Worm (Caenorhabditis elegans) whole organism, early embryonic: Measurements from ENCODE around the gene Y50D4A.5.

Experiments
- B0310.2 ChIP-seq: sonication (generic microtip); optimal IDR thresholded peaks from 2 replicates; lab custom pipeline; 2016; ENCODE audit warnings: mild to moderate bottlenecking, missing genetic modification characterization, missing compliant biosample characterization
- F13C5.2 ChIP-seq: sonication (generic microtip); optimal IDR thresholded peaks from 2 replicates; lab custom pipeline; 2017; ENCODE audit warnings: mild to moderate bottlenecking, missing genetic modification characterization, inconsistent platforms, missing compliant biosample characterization
- aly-1 ChIP-seq: sonication (generic microtip); optimal IDR thresholded peaks from 2 replicates; lab custom pipeline; 2016; ENCODE audit warnings: missing genetic modification characterization, missing compliant biosample characterization
- ama-1 ChIP-seq: fragments of 150-350 bp; optimal IDR thresholded peaks from 2 replicates; lab custom pipeline; 2014
- ceh-13 ChIP-seq: fragments of 200-800 bp; sonication (Bioruptor generic); optimal IDR thresholded peaks from 2 replicates; lab custom pipeline; 2018; ENCODE audit warnings: mild to moderate bottlenecking, missing genetic modification characterization, missing compliant biosample characterization
- ceh-36 ChIP-seq: sonication (generic microtip); optimal IDR thresholded peaks from 2 replicates; lab custom pipeline; 2016; ENCODE audit warnings: missing genetic modification characterization, inconsistent platforms, missing compliant biosample characterization
- ets-7 ChIP-seq: sonication (generic microtip); optimal IDR thresholded peaks from 2 replicates; lab custom pipeline; 2016; ENCODE audit warnings: missing genotype, missing genetic modification characterization, missing compliant biosample characterization
- flt-1 ChIP-seq: fragments of 200-800 bp; sonication (Bioruptor generic); IDR thresholded peaks from 2 replicates; pipeline ENCODE4 v1.3.6; 2022; ENCODE audit warnings: missing genetic modification characterization, missing compliant biosample characterization
- hmbx-1 ChIP-seq: sonication (generic microtip); optimal IDR thresholded peaks from 2 replicates; lab custom pipeline; 2016; ENCODE audit warnings: mild to moderate bottlenecking, missing genetic modification characterization, missing compliant biosample characterization
- hmg-4 ChIP-seq: fragments of 200-800 bp; sonication (Bioruptor generic); optimal IDR thresholded peaks from 2 replicates; lab custom pipeline; 2018; ENCODE audit warnings: mild to moderate bottlenecking, missing genetic modification characterization, missing compliant biosample characterization
- hnd-1 ChIP-seq: sonication (generic microtip); optimal IDR thresholded peaks from 2 replicates; lab custom pipeline; 2016; ENCODE audit warnings: missing genetic modification characterization, missing compliant biosample characterization
- scrt-1 ChIP-seq: fragments of 200-800 bp; sonication (Bioruptor generic); IDR thresholded peaks from 2 replicates; pipeline ENCODE4 v1.3.6; 2022; ENCODE audit warnings: missing genetic modification characterization, missing compliant biosample characterization
- sea-1 ChIP-seq: fragments of 200-800 bp; sonication (Bioruptor generic); conservative IDR thresholded peaks from 2 replicates; pipeline ENCODE4 v1.3.6; 2022; ENCODE audit warnings: missing genetic modification characterization, missing compliant biosample characterization
- tbx-11 ChIP-seq: fragments of 200-800 bp; sonication (Bioruptor generic); IDR thresholded peaks from 2 replicates; pipeline ENCODE4 v1.3.6; 2022; ENCODE audit warnings: missing genetic modification characterization, missing compliant biosample characterization
- tra-4 ChIP-seq: sonication (generic microtip); optimal IDR thresholded peaks from 2 replicates; lab custom pipeline; 2017; ENCODE audit warnings: missing genetic modification characterization, missing compliant biosample characterization

Gene Y50D4A.5

DNA sequence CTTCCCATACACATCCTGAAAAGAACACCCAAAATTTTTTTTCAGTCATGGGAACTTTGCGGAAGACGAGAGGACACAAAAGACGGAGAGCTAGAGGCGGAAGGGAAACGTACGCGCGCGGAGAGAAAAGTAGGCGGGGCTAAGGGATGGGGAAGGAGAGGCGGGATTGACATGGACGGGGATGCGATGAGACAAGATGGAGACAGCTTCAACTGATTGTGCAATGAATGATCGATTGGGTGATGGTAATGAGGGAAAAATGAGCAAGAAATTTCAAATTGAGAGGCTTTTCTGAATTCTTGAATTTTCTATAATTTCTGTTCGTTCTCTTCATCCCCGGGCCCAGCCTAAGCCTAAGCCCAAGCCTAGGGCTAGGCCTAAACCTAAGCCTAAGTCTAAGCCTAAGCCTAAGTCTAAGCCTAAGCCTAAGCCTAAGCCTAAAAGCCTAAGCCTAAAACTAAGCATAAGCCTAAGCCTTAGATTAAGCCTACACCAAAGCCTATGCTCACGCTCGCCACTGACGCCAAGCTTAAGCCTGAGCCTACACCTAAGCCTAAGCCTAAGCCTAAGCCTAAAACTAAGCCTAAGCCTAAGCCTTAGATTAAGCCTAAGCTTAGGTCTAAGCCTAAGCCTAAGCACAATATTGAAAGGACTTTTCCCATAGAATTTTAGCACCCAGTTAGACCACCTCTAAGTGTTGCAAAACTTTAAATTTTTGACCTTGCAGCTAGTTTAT, 29.4 kb downstream of the Y50D4A.5 start:
- TF ChIP-seq ets-7 (tag; lab: Kevin White, UChicago) (no peak), ceh-36 (tag; lab: Kevin White, UChicago) (peak; percentile 90)

DNA sequence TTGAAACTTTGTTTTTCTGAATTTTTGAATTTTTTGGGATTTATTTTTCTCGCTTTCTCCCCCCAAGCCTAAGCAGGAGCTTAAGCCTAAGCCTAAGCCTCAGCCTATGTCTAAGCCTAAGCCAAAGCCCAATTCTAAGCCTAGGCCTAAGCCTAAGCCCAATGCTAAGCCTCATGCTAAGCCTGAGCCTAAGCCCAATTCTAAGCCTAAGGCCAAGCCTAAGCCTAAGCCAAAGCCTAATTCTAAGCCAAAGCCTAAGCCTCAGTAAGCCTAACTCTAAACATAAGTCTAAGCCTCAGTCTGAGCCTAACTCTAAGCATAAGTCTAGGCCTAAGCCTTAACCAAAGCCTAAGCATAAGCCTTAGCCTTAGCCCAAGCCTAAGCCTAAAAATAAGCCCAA, 35.3 kb downstream of the Y50D4A.5 start:
- TF ChIP-seq ceh-13 (GFP tag; lab: Kevin White, UChicago) (no peak), hmbx-1 (tag; lab: Kevin White, UChicago) (no peak), ceh-36 (tag; lab: Kevin White, UChicago) (peak; percentile 73)

DNA sequence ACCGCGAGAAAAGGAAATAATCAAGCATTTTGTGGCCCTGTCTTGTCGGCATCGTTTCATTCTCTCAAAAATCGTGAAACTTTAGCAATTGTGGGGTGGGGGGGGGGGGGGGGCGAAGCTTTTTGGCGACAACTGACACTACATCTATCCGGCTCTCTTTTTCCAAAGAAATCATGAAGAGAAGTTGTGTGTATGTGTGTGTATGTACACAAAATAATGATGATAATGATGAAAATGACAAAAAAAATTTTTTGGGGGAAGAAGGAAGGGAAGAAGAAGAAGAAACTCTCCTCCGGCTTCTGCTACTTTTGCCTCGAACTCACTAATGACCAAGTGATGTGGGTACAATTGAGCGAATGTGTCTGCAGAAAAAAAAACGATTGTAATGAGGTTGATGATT, 35.9 kb downstream of the Y50D4A.5 start:
- TF ChIP-seq flt-1 (GFP tag; lab: Robert Waterston, UW) (no peak), hmbx-1 (tag; lab: Kevin White, UChicago) (no peak), B0310.2 (no peak), tbx-11 (GFP tag; lab: Robert Waterston, UW) (no peak), ceh-36 (tag; lab: Kevin White, UChicago) (no peak), ceh-13 (GFP tag; lab: Kevin White, UChicago) (no peak), sea-1 (GFP tag; lab: Robert Waterston, UW) (no peak), ama-1 (lab: Kevin White, UChicago) (no peak), ets-7 (tag; lab: Kevin White, UChicago) (no peak), scrt-1 (GFP tag; lab: Robert Waterston, UW) (no peak), tra-4 (tag; lab: Kevin White, UChicago) (no peak), aly-1 (tag; lab: Kevin White, UChicago) (no peak), F13C5.2 (tag; lab: Kevin White, UChicago) (no peak)

DNA sequence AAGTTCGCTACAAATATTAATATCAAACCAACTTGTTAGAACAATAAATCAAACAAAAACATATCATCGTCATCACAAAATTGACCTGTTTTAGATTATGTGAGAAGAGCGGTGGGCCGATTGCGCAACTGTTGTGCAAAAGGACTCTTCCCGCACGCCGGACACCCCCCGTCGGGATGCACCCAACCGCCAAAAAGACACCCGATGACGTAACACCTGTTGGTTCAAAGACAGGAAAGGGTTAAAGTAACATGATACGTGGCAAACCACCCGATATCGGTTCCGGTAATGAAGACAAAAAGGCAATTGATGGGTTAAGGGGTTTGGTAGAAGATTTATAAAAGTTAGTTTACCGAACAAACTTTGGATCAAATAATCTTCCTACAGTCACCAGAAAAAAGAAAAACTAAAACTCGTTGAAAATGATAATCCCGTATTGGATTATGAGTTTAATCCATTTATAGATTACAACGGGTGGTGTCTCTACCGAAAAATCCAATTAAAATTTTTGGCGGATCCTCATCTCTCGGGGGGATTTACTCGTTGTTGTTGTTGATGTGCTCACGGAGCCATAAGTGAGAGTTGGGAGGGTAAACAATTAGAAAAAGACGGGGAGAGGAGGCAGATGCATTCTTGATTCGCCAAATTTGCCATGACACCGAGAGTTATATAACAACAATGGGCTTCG, 37.1 kb downstream of the Y50D4A.5 start:
- 0 out of 2 replicates have a peak, but pooled peaks have one; percentile 34 for TF ChIP-seq sea-1 (GFP tag; lab: Robert Waterston, UW)
- TF ChIP-seq tbx-11 (GFP tag; lab: Robert Waterston, UW): no peak

DNA sequence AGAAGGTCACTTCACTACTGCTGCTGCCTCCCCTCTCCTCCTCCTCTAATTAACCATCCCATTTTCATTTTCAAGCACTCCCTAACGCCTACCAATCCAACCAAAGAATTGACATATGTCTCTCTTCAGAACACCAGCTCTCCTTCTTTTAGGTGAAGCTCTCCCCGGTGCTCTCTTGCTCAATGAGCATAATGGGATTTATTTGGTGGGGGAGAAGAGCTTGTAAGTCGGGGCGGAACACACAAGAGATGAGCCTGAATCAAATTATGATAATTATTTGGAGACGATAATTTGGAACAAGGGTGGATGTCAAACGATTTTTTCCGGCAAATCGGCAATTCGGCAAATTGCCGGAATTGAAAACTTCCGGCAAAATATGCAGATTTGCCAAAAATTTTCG, 45.7 kb downstream of the Y50D4A.5 start:
- TF ChIP-seq ama-1 (lab: Kevin White, UChicago): no peak
- TF ChIP-seq aly-1 (tag; lab: Kevin White, UChicago): no peak
- no peak for TF ChIP-seq hmg-4 (GFP tag; lab: Kevin White, UChicago)
- TF ChIP-seq ets-7 (tag; lab: Kevin White, UChicago): no peak
- TF ChIP-seq hnd-1 (tag; lab: Kevin White, UChicago): no peak
- no peak for TF ChIP-seq scrt-1 (GFP tag; lab: Robert Waterston, UW)
